Worm (Caenorhabditis elegans): ENCODE data around the gene ubl-1.

The ubl-1 gene

ce11 chrIII:3066769-3067168 lies 1.3 kb upstream of the ubl-1 start:
- TF ChIP-seq mcd-1 (GFP tag; IDR thresholded peaks at IDR 0.05) (peak; percentile 50; the same call in 1 of the 2 replicates), him-1 (tag; optimal IDR thresholded peaks at IDR 0.05) (no peak), hmg-1.2 (GFP tag; IDR thresholded peaks at IDR 0.05) (peak; percentile 98)

ce11 chrIII:3069101-3069500 lies 991 bp downstream of the ubl-1 start:
- no peak for TF ChIP-seq fkh-3 (tag; optimal IDR thresholded peaks at IDR 0.05)
- no peak for TF ChIP-seq akir-1 (GFP tag; optimal IDR thresholded peaks at IDR 0.05)
- no peak for TF ChIP-seq madf-3 (GFP tag; IDR thresholded peaks at IDR 0.05)
- no peak for TF ChIP-seq tbx-9 (tag; optimal IDR thresholded peaks at IDR 0.05; ENCODE audit: borderline replicate concordance)
- no peak for TF ChIP-seq Y53F4B.3 (GFP tag; IDR thresholded peaks at IDR 0.05)
- TF ChIP-seq F52B5.7 (tag; optimal IDR thresholded peaks at IDR 0.05): no peak
- TF ChIP-seq attf-3 (GFP tag; conservative IDR thresholded peaks at IDR 0.05): no peak
- TF ChIP-seq Y56A3A.18 (GFP tag; IDR thresholded peaks at IDR 0.05): no peak
- TF ChIP-seq ztf-6 (GFP tag; IDR thresholded peaks at IDR 0.05): no peak
- no peak for TF ChIP-seq somi-1 (GFP tag; optimal IDR thresholded peaks at IDR 0.05)
- peak; percentile 3 for TF ChIP-seq F49E8.2 (tag; optimal IDR thresholded peaks at IDR 0.05; ENCODE audit: insufficient read depth)
- no peak for TF ChIP-seq ztf-25 (GFP tag; IDR thresholded peaks at IDR 0.05)
- no peak for TF ChIP-seq unc-62 (GFP tag; optimal IDR thresholded peaks at IDR 0.05)
- no peak for TF ChIP-seq zim-3 (tag; optimal IDR thresholded peaks at IDR 0.05)
- TF ChIP-seq nfya-2 (GFP tag; IDR thresholded peaks at IDR 0.05): 0 out of 2 replicates have a peak, but pooled peaks have one; percentile 28
- no peak for TF ChIP-seq atf-7 (tag; optimal IDR thresholded peaks at IDR 0.05)
- no peak for TF ChIP-seq dox-1 (GFP tag; IDR thresholded peaks at IDR 0.05)
- TF ChIP-seq lsl-1 (GFP tag; optimal IDR thresholded peaks at IDR 0.05): peak; percentile 56
- no peak for TF ChIP-seq attf-5 (GFP tag; optimal IDR thresholded peaks at IDR 0.05)
- TF ChIP-seq dpff-1 (tag; optimal IDR thresholded peaks at IDR 0.05): peak; percentile 9
- peak; percentile 65 for TF ChIP-seq lin-54 (GFP tag; optimal IDR thresholded peaks at IDR 0.05)
- no peak for TF ChIP-seq nhr-27 (tag; optimal IDR thresholded peaks at IDR 0.05)
- no peak for TF ChIP-seq F23B12.7 (tag; optimal IDR thresholded peaks at IDR 0.05; ENCODE audit: insufficient read depth)
- peak in 1 of 3 experiments; percentile 46 for TF ChIP-seq lin-35 (GFP tag; optimal IDR thresholded peaks at IDR 0.05)
- no peak for TF ChIP-seq rpc-1 (optimal IDR thresholded peaks at IDR 0.05)
- TF ChIP-seq rpc-1 (tag; optimal IDR thresholded peaks at IDR 0.05): no peak
- TF ChIP-seq efl-1 (GFP tag; optimal IDR thresholded peaks at IDR 0.05): peak; percentile 49
- peak; percentile 65 for TF ChIP-seq rcor-1 (GFP tag; IDR thresholded peaks at IDR 0.05)
- peak; percentile 32; the same call in 1 of the 2 replicates for TF ChIP-seq D2030.7 (GFP tag; IDR thresholded peaks at IDR 0.05)
- TF ChIP-seq B0336.3 (GFP tag; IDR thresholded peaks at IDR 0.05): peak; percentile 88
- no peak for TF ChIP-seq zfh-2 (GFP tag; conservative IDR thresholded peaks at IDR 0.05)
- no peak for TF ChIP-seq mes-4 (tag; optimal IDR thresholded peaks at IDR 0.05)
- TF ChIP-seq nhr-120 (GFP tag; IDR thresholded peaks at IDR 0.05): no peak
- peak; percentile 38 for TF ChIP-seq snpc-1.1 (tag; optimal IDR thresholded peaks at IDR 0.05; ENCODE audit: insufficient read depth)
- no peak for TF ChIP-seq ceh-79 (tag; optimal IDR thresholded peaks at IDR 0.05)
- TF ChIP-seq athp-1 (tag; optimal IDR thresholded peaks at IDR 0.05): no peak
- TF ChIP-seq T07F8.4 (tag; optimal IDR thresholded peaks at IDR 0.05): no peak
- no peak for TF ChIP-seq cebp-1 (GFP tag; IDR thresholded peaks at IDR 0.05)
- TF ChIP-seq cebp-1 (tag; optimal IDR thresholded peaks at IDR 0.05): no peak
- 0 out of 2 replicates have a peak, but pooled peaks have one; percentile 54 for TF ChIP-seq Y95B8A.8 (GFP tag; IDR thresholded peaks at IDR 0.05)
- no peak for TF ChIP-seq mxl-1 (tag; optimal IDR thresholded peaks at IDR 0.05)
- no peak for TF ChIP-seq hmg-20 (GFP tag; IDR thresholded peaks at IDR 0.05)
- no peak for TF ChIP-seq nhr-90 (tag; optimal IDR thresholded peaks at IDR 0.05)
- no peak for TF ChIP-seq let-526 (GFP tag; IDR thresholded peaks at IDR 0.05)
- no peak for TF ChIP-seq hsf-1 (GFP tag; IDR thresholded peaks at IDR 0.05)
